Worm (Caenorhabditis elegans): ENCODE data around the gene Y62H9A.5.

DNA sequence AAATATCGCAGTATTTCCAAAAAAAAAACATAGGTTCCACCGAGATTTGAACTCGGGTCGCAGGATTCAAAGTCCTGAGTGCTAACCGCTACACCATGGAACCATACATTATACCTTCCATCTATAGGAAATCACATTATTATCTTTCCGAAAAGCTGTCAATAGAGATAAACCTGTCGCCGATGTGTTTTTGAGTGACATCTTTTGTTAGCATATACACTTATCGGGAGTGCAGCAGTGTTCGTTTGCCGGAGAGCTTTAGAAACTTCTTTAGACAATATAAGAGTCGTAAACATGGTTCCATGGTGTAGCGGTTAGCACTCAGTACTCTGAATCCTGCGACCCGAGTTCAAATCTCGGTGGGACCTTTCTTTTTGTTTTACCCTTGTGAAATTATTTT is 10.5 kb downstream of the Y62H9A.5 start:
- TF ChIP-seq mec-3 (tag; optimal IDR thresholded peaks at IDR 0.05; ENCODE audit: borderline replicate concordance) = no peak
- TF ChIP-seq ets-4 (tag; optimal IDR thresholded peaks at IDR 0.05) = no peak
- TF ChIP-seq ama-1 (optimal IDR thresholded peaks at IDR 0.05) = no peak
- TF ChIP-seq pha-4 (tag; optimal IDR thresholded peaks at IDR 0.05) = no peak
- no peak for TF ChIP-seq fkh-10 (GFP tag; optimal IDR thresholded peaks at IDR 0.05)
- TF ChIP-seq unc-55 (GFP tag; optimal IDR thresholded peaks at IDR 0.05) = no peak
- no peak for TF ChIP-seq hlh-30 (tag; optimal IDR thresholded peaks at IDR 0.05; ENCODE audit: insufficient read depth)
- no peak for TF ChIP-seq elt-2 (tag; optimal IDR thresholded peaks at IDR 0.05)
- no peak for TF ChIP-seq ceh-9 (tag; optimal IDR thresholded peaks at IDR 0.05)
- no peak for TF ChIP-seq gmeb-2 (tag; optimal IDR thresholded peaks at IDR 0.05)
- no peak for TF ChIP-seq ztf-16 (tag; optimal IDR thresholded peaks at IDR 0.05)
- TF ChIP-seq syd-9 (tag; optimal IDR thresholded peaks at IDR 0.05) = no peak
